Worm (Caenorhabditis elegans) whole organism, early embryonic: ENCODE data around the gene droe-4.

Experiments used
- F13C5.2 ChIP-seq: sonication (generic microtip); optimal IDR thresholded peaks from 2 replicates; lab custom pipeline; 2017; ENCODE audit warnings: mild to moderate bottlenecking, missing genetic modification characterization, inconsistent platforms, missing compliant biosample characterization
- ama-1 ChIP-seq: fragments of 150-350 bp; optimal IDR thresholded peaks from 2 replicates; lab custom pipeline; 2014
- ceh-36 ChIP-seq: sonication (generic microtip); optimal IDR thresholded peaks from 2 replicates; lab custom pipeline; 2016; ENCODE audit warnings: missing genetic modification characterization, inconsistent platforms, missing compliant biosample characterization
- ets-7 ChIP-seq: sonication (generic microtip); optimal IDR thresholded peaks from 2 replicates; lab custom pipeline; 2016; ENCODE audit warnings: missing genotype, missing genetic modification characterization, missing compliant biosample characterization
- flt-1 ChIP-seq: fragments of 200-800 bp; sonication (Bioruptor generic); IDR thresholded peaks from 2 replicates; pipeline ENCODE4 v1.3.6; 2022; ENCODE audit warnings: missing genetic modification characterization, missing compliant biosample characterization
- hmbx-1 ChIP-seq: sonication (generic microtip); optimal IDR thresholded peaks from 2 replicates; lab custom pipeline; 2016; ENCODE audit warnings: mild to moderate bottlenecking, missing genetic modification characterization, missing compliant biosample characterization
- hmg-4 ChIP-seq: fragments of 200-800 bp; sonication (Bioruptor generic); optimal IDR thresholded peaks from 2 replicates; lab custom pipeline; 2018; ENCODE audit warnings: mild to moderate bottlenecking, missing genetic modification characterization, missing compliant biosample characterization
- hnd-1 ChIP-seq: sonication (generic microtip); optimal IDR thresholded peaks from 2 replicates; lab custom pipeline; 2016; ENCODE audit warnings: missing genetic modification characterization, missing compliant biosample characterization
- pes-1 ChIP-seq: fragments of 200-800 bp; sonication (Bioruptor generic); IDR thresholded peaks from 2 replicates; pipeline ENCODE4 v1.3.6; 2022; ENCODE audit warnings: missing genetic modification reagents, missing genetic modification characterization, missing compliant biosample characterization
- scrt-1 ChIP-seq: fragments of 200-800 bp; sonication (Bioruptor generic); IDR thresholded peaks from 2 replicates; pipeline ENCODE4 v1.3.6; 2022; ENCODE audit warnings: missing genetic modification characterization, missing compliant biosample characterization
- sea-1 ChIP-seq: fragments of 200-800 bp; sonication (Bioruptor generic); conservative IDR thresholded peaks from 2 replicates; pipeline ENCODE4 v1.3.6; 2022; ENCODE audit warnings: missing genetic modification characterization, missing compliant biosample characterization
- tbx-11 ChIP-seq: fragments of 200-800 bp; sonication (Bioruptor generic); IDR thresholded peaks from 2 replicates; pipeline ENCODE4 v1.3.6; 2022; ENCODE audit warnings: missing genetic modification characterization, missing compliant biosample characterization
- tra-4 ChIP-seq: sonication (generic microtip); optimal IDR thresholded peaks from 2 replicates; lab custom pipeline; 2017; ENCODE audit warnings: missing genetic modification characterization, missing compliant biosample characterization

DNA sequence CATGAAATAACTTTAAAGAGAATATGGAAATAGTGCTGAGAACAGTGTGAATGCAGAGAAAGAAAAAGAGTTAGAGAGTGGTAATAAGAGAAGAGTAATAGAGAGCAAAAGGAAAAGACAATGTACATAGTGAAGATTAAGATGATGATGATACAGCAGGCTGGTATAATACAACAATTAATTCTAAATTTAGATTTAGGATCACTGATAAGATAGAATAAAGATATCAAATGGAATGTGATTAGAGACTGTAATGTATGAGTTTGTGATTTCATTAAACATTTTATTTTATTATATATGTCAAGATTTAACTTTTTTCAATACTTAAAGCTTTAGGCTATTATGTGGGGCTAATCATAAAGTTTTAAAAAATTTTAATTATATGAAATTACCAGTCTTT lies 39.3 kb upstream of the droe-4 start, which contains the start of gene R10D12.8:
- TF ChIP-seq hnd-1 (tag; lab: Kevin White, UChicago) (no peak), hmg-4 (GFP tag; lab: Kevin White, UChicago) (no peak), ama-1 (lab: Kevin White, UChicago) (no peak), hmbx-1 (tag; lab: Kevin White, UChicago) (no peak), tra-4 (tag; lab: Kevin White, UChicago) (no peak), pes-1 (GFP tag; lab: Robert Waterston, UW) (no peak), flt-1 (no peak), tbx-11 (GFP tag; lab: Robert Waterston, UW) (no peak), ceh-36 (tag; lab: Kevin White, UChicago) (no peak), F13C5.2 (tag; lab: Kevin White, UChicago) (no peak), ets-7 (no peak), sea-1 (GFP tag; lab: Robert Waterston, UW) (no peak), scrt-1 (GFP tag; lab: Robert Waterston, UW) (no peak)
